Worm (Caenorhabditis elegans) whole organism, young adult: ENCODE data around the gene C26E6.12.
"Not testable (repeated sequence)": the region's sequence is repeated elsewhere in the genome, so short reads cannot be mapped to it uniquely, and the experiment has no call there.

Experiments used
- B0336.3 ChIP-seq: fragments of 200-800 bp; sonication (Bioruptor generic); IDR thresholded peaks from 2 replicates; pipeline ENCODE4 v1.3.6; 2022; ENCODE audit warnings: missing genetic modification characterization, missing compliant biosample characterization
- C06A6.2 ChIP-seq: fragments of 200-800 bp; sonication (Bioruptor generic); conservative IDR thresholded peaks from 2 replicates; pipeline ENCODE4 v1.3.6; 2022; ENCODE audit warnings: missing genetic modification characterization, missing compliant biosample characterization
- C17E4.6 ChIP-seq: fragments of 200-800 bp; sonication (Bioruptor generic); IDR thresholded peaks from 2 replicates; pipeline ENCODE4 v1.3.6; 2022; ENCODE audit warnings: missing genetic modification reagents, missing genetic modification characterization, missing compliant biosample characterization
- F33H1.4 ChIP-seq: fragments of 200-800 bp; sonication (Bioruptor generic); IDR thresholded peaks from 2 replicates; pipeline ENCODE4 v1.3.6; 2022; ENCODE audit warnings: missing genetic modification reagents, missing genetic modification characterization, missing compliant biosample characterization
- K11D2.4 ChIP-seq: fragments of 200-800 bp; sonication (Bioruptor generic); IDR thresholded peaks from 2 replicates; pipeline ENCODE4 v1.3.6; 2022; ENCODE audit warnings: missing genetic modification reagents, missing genetic modification characterization, missing compliant biosample characterization
- Y67H2A.10 ChIP-seq: fragments of 200-800 bp; sonication (Bioruptor generic); conservative IDR thresholded peaks from 2 replicates; pipeline ENCODE4 v1.3.6; 2022; ENCODE audit warnings: missing genetic modification reagents, missing genetic modification characterization, missing compliant biosample characterization
- Y95B8A.8 ChIP-seq: fragments of 200-800 bp; sonication (Bioruptor generic); IDR thresholded peaks from 2 replicates; pipeline ENCODE4 v1.3.6; 2022; ENCODE audit warnings: missing genetic modification reagents, missing genetic modification characterization, missing compliant biosample characterization
- ZK185.1 ChIP-seq: sonication (generic microtip); optimal IDR thresholded peaks from 2 replicates; lab custom pipeline; 2016; ENCODE audit warnings: mild to moderate bottlenecking, missing genetic modification characterization, missing compliant biosample characterization; ENCODE audit not compliant: poor library complexity, severe bottlenecking
- attf-3 ChIP-seq: fragments of 200-800 bp; sonication (Bioruptor generic); conservative IDR thresholded peaks from 2 replicates; pipeline ENCODE4 v1.3.6; 2022; ENCODE audit warnings: missing genetic modification reagents, missing genetic modification characterization, missing compliant biosample characterization
- attf-5 ChIP-seq: fragments of 200-800 bp; sonication (Bioruptor generic); optimal IDR thresholded peaks from 2 replicates; lab custom pipeline; 2018; ENCODE audit warnings: mild to moderate bottlenecking, missing genetic modification characterization, missing compliant biosample characterization
- cebp-1 ChIP-seq, 2 experiments: fragments of 200-800 bp in 1 of 2; sonication (Bioruptor generic) in 1 of 2; sonication (generic microtip) in 1 of 2; IDR thresholded peaks in 1 of 2; optimal IDR thresholded peaks in 1 of 2; 2 replicates each; pipeline versions ENCODE4 v1.3.6 to Lab custom; 2017 to 2022; ENCODE audit warnings: missing compliant biosample characterization in 2 of 2, missing genetic modification characterization in 2 of 2, mild to moderate bottlenecking in 1 of 2, missing genetic modification reagents in 1 of 2, moderate library complexity in 1 of 2
- cebp-2 ChIP-seq: fragments of 200-800 bp; sonication (Bioruptor generic); IDR thresholded peaks from 2 replicates; pipeline ENCODE4 v1.3.6; 2022; ENCODE audit warnings: missing genetic modification characterization, missing compliant biosample characterization
- ceh-100 ChIP-seq: fragments of 200-800 bp; sonication (Bioruptor generic); IDR thresholded peaks from 2 replicates; pipeline ENCODE4 v1.3.6; 2022; ENCODE audit warnings: missing genetic modification reagents, missing genetic modification characterization, missing compliant biosample characterization
- ceh-79 ChIP-seq: sonication (generic microtip); optimal IDR thresholded peaks from 2 replicates; lab custom pipeline; 2017; ENCODE audit warnings: mild to moderate bottlenecking, missing genetic modification characterization, missing compliant biosample characterization
- ceh-91 ChIP-seq: fragments of 200-800 bp; sonication (Bioruptor generic); IDR thresholded peaks from 2 replicates; pipeline ENCODE4 v1.3.6; 2022; ENCODE audit warnings: missing genetic modification reagents, missing genetic modification characterization, missing compliant biosample characterization
- chd-7 ChIP-seq: sonication (generic microtip); optimal IDR thresholded peaks from 2 replicates; lab custom pipeline; 2016; ENCODE audit warnings: mild to moderate bottlenecking, missing genetic modification characterization, moderate library complexity, missing compliant biosample characterization
- efl-1 ChIP-seq: fragments of 150-350 bp; optimal IDR thresholded peaks from 2 replicates; lab custom pipeline; 2014; ENCODE audit warnings: missing biosample characterization, missing genetic modification reagents, missing genetic modification characterization
- egl-18 ChIP-seq: fragments of 200-800 bp; sonication (Bioruptor generic); IDR thresholded peaks from 2 replicates; pipeline ENCODE4 v1.3.6; 2022; ENCODE audit warnings: missing genetic modification reagents, missing genetic modification characterization, missing compliant biosample characterization
- egrh-3 ChIP-seq: fragments of 200-800 bp; sonication (Bioruptor generic); IDR thresholded peaks from 2 replicates; pipeline ENCODE4 v1.3.6; 2022; ENCODE audit warnings: missing genetic modification reagents, missing genetic modification characterization, missing compliant biosample characterization
- ets-4 ChIP-seq: fragments of 200-800 bp; sonication (Bioruptor generic); optimal IDR thresholded peaks from 2 replicates; lab custom pipeline; 2018; ENCODE audit warnings: mild to moderate bottlenecking, missing genetic modification characterization, missing compliant biosample characterization
- hlh-26 ChIP-seq: fragments of 200-800 bp; sonication (Bioruptor generic); conservative IDR thresholded peaks from 2 replicates; pipeline ENCODE4 v1.3.6; 2022; ENCODE audit warnings: missing genetic modification reagents, missing genetic modification characterization, missing compliant biosample characterization
- hmg-1.2 ChIP-seq: fragments of 200-800 bp; sonication (Bioruptor generic); IDR thresholded peaks from 2 replicates; pipeline ENCODE4 v1.3.6; 2022; ENCODE audit warnings: missing genetic modification reagents, missing genetic modification characterization, missing compliant biosample characterization
- hmg-20 ChIP-seq: fragments of 200-800 bp; sonication (Bioruptor generic); IDR thresholded peaks from 2 replicates; pipeline ENCODE4 v1.3.6; 2022; ENCODE audit warnings: missing genetic modification reagents, missing genetic modification characterization, missing compliant biosample characterization
- lin-26 ChIP-seq: fragments of 200-800 bp; sonication (Bioruptor generic); IDR thresholded peaks from 2 replicates; pipeline ENCODE4 v1.3.6; 2022; ENCODE audit warnings: missing genetic modification reagents, missing genetic modification characterization, missing compliant biosample characterization
- lin-40 ChIP-seq: sonication (generic microtip); optimal IDR thresholded peaks from 2 replicates; lab custom pipeline; 2016; ENCODE audit warnings: missing genetic modification characterization, mild to moderate bottlenecking, missing compliant biosample characterization, missing genotype, missing genetic modification reagents
- lin-54 ChIP-seq: fragments of 200-800 bp; sonication (Bioruptor generic); optimal IDR thresholded peaks from 2 replicates; lab custom pipeline; 2018; ENCODE audit warnings: mild to moderate bottlenecking, missing genetic modification characterization, missing compliant biosample characterization
- lsy-27 ChIP-seq: sonication (generic microtip); optimal IDR thresholded peaks from 2 replicates; lab custom pipeline; 2017; ENCODE audit warnings: missing genetic modification characterization, mild to moderate bottlenecking, missing compliant biosample characterization, antibody characterized with exemption, missing genotype, borderline replicate concordance; ENCODE audit not compliant: insufficient read depth
- mcd-1 ChIP-seq: fragments of 200-800 bp; sonication (Bioruptor generic); IDR thresholded peaks from 2 replicates; pipeline ENCODE4 v1.3.6; 2022; ENCODE audit warnings: missing genetic modification reagents, missing genetic modification characterization, missing compliant biosample characterization
- nfyb-1 ChIP-seq: fragments of 200-800 bp; sonication (Bioruptor generic); IDR thresholded peaks from 2 replicates; pipeline ENCODE4 v1.3.6; 2022; ENCODE audit warnings: missing genetic modification reagents, missing genetic modification characterization, missing compliant biosample characterization
- nhr-120 ChIP-seq: fragments of 200-800 bp; sonication (Bioruptor generic); IDR thresholded peaks from 2 replicates; pipeline ENCODE4 v1.3.6; 2022; ENCODE audit warnings: missing genetic modification characterization, missing compliant biosample characterization
- pbrm-1 ChIP-seq: fragments of 200-800 bp; sonication (Bioruptor generic); IDR thresholded peaks from 2 replicates; pipeline ENCODE4 v1.3.6; 2022; ENCODE audit warnings: missing genetic modification reagents, missing genetic modification characterization, missing compliant biosample characterization
- rpc-1 ChIP-seq, 2 experiments: fragments of 150-350 bp in 1 of 2; sonication (generic microtip) in 1 of 2; optimal IDR thresholded peaks; 2 replicates each; lab custom pipeline; 2014 to 2018; ENCODE audit warnings: missing biosample characterization in 1 of 2, missing genetic modification characterization in 1 of 2, missing genetic modification reagents in 1 of 2, missing genotype in 1 of 2
- snpc-4 ChIP-seq, 5 experiments: fragments of 150-350 bp in 1 of 5; sonication (generic microtip) in 4 of 5; optimal IDR thresholded peaks; 2 replicates each; lab custom pipeline; 2014 to 2018; ENCODE audit warnings: missing genetic modification characterization in 5 of 5, missing biosample characterization in 3 of 5, antibody characterized with exemption in 2 of 5, mild to moderate bottlenecking in 2 of 5, missing compliant biosample characterization in 2 of 5, missing genotype in 2 of 5, moderate library complexity in 2 of 5, missing genetic modification reagents in 1 of 5
- unc-130 ChIP-seq: sonication (generic microtip); optimal IDR thresholded peaks from 2 replicates; lab custom pipeline; 2016; ENCODE audit warnings: missing genetic modification reagents, missing genetic modification characterization, missing compliant biosample characterization
- xnd-1 ChIP-seq: sonication (generic microtip); optimal IDR thresholded peaks from 2 replicates; lab custom pipeline; 2016; ENCODE audit warnings: missing genotype, missing genetic modification reagents, missing genetic modification characterization, missing compliant biosample characterization
- zfh-2 ChIP-seq: fragments of 200-800 bp; sonication (Bioruptor generic); conservative IDR thresholded peaks from 2 replicates; pipeline ENCODE4 v1.3.6; 2022; ENCODE audit warnings: missing genetic modification reagents, missing genetic modification characterization, missing compliant biosample characterization
- ztf-18 ChIP-seq: sonication (generic microtip); optimal IDR thresholded peaks from 2 replicates; lab custom pipeline; 2016; ENCODE audit warnings: missing genotype, mild to moderate bottlenecking, missing genetic modification characterization, missing compliant biosample characterization
- ztf-26 ChIP-seq: sonication (generic microtip); optimal IDR thresholded peaks from 2 replicates; lab custom pipeline; 2017; ENCODE audit warnings: missing genetic modification characterization, missing compliant biosample characterization
- ztf-3 ChIP-seq: fragments of 200-800 bp; sonication (Bioruptor generic); optimal IDR thresholded peaks from 2 replicates; lab custom pipeline; 2018; ENCODE audit warnings: mild to moderate bottlenecking, missing genetic modification characterization, missing compliant biosample characterization

C26E6.12 gene

ce11 chrIII:4930154-4930679, 1.8 kb downstream of the C26E6.12 start, which contains the start of gene set-2 (continued):
- peak; percentile 63 for TF ChIP-seq B0336.3 (GFP tag; lab: Robert Waterston, UW)
- TF ChIP-seq lsy-27 (tag; lab: Kevin White, UChicago) = no peak
- no peak for TF ChIP-seq ceh-79 (tag; lab: Kevin White, UChicago)
- TF ChIP-seq ZK185.1 = peak; percentile 93
- peak; percentile 76 for TF ChIP-seq nfyb-1
- TF ChIP-seq Y67H2A.10 = peak; percentile 45; the same call in 1 of the 2 replicates
- peak; percentile 95 for TF ChIP-seq unc-130 (GFP tag; lab: Kevin White, UChicago)
- no peak for TF ChIP-seq egl-18 (GFP tag; lab: Robert Waterston, UW)
- peak; percentile 58 for TF ChIP-seq xnd-1 (tag; lab: Kevin White, UChicago)
- no peak for TF ChIP-seq hlh-26 (GFP tag; lab: Robert Waterston, UW)
- peak; percentile 92 for TF ChIP-seq efl-1 (GFP tag; lab: Kevin White, UChicago)

ce11 chrIII:4924134-4924533, 7.9 kb downstream of the C26E6.12 start:
- TF ChIP-seq chd-7 = no peak
- TF ChIP-seq hmg-20 = no peak
- TF ChIP-seq ets-4 (GFP tag; lab: Kevin White, UChicago) = no peak
- TF ChIP-seq ztf-18 = no peak
- no peak for TF ChIP-seq ztf-3 (GFP tag; lab: Kevin White, UChicago)

DNA sequence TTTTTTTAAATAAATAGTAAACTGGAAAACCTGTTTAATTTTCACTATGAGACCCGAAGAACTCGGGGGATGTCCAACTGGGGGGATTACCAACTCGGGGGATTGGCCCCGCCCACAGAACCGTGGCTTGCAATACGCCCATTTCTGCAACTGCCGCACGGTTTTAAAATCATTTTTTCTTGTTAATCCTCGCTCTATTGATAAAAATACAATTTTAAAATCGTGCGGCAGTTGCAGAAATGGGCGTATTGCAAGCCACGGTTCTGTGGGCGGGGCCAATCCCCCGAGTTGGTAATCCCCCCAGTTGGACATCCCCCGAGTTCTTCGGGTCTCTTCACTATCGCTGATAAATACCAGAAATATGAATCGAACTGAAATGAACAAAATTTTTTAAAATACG, 10.0 kb downstream of the C26E6.12 start, which contains the start of gene mmab-1:
Gene mmab-1 (minus strand): TSS at position 95 of the 400 bp plus-strand sequence.
- TF ChIP-seq zfh-2 (GFP tag; lab: Robert Waterston, UW) (0 out of 2 replicates have a peak, but pooled peaks have one; percentile 34), hmg-1.2 (GFP tag; lab: Robert Waterston, UW) (peak; percentile 13; the same call in 1 of the 2 replicates), attf-3 (GFP tag; lab: Robert Waterston, UW) (peak; percentile 18; the same call in 1 of the 2 replicates), Y67H2A.10 (peak; percentile 42; the same call in 1 of the 2 replicates), cebp-2 (GFP tag; lab: Robert Waterston, UW) (0 out of 2 replicates have a peak, but pooled peaks have one; percentile 10), cebp-1 (tag; optimal IDR thresholded peaks at IDR 0.05; lab: Kevin White, UChicago) (peak; percentile 36), attf-5 (GFP tag; lab: Kevin White, UChicago) (peak; percentile 34), nfyb-1 (peak; percentile 55), nhr-120 (0 out of 2 replicates have a peak, but pooled peaks have one; percentile 76), ceh-100 (GFP tag; lab: Robert Waterston, UW) (peak; percentile 90), egrh-3 (GFP tag; lab: Robert Waterston, UW) (peak; percentile 34), snpc-4 (tag; optimal IDR thresholded peaks at IDR 0.05; lab: Kevin White, UChicago) (peak in 2 of 4 experiments; percentile 5 to 25), lin-54 (peak; percentile 11), mcd-1 (peak; percentile 89), ztf-26 (tag; lab: Kevin White, UChicago) (peak; percentile 8), C17E4.6 (GFP tag; lab: Robert Waterston, UW) (peak; percentile 21; the same call in 1 of the 2 replicates), C06A6.2 (peak; percentile 84), lin-26 (GFP tag; lab: Robert Waterston, UW) (peak; percentile 18; the same call in 1 of the 2 replicates), rpc-1 (optimal IDR thresholded peaks at IDR 0.05; lab: Kevin White, UChicago) (peak; percentile 15), K11D2.4 (GFP tag; lab: Robert Waterston, UW) (peak; percentile 73), lin-40 (tag; lab: Kevin White, UChicago) (peak; percentile 27), ztf-18 (peak; percentile 6), pbrm-1 (peak; percentile 55; the same call in 1 of the 2 replicates), ceh-91 (0 out of 2 replicates have a peak, but pooled peaks have one; percentile 11), F33H1.4 (GFP tag; lab: Robert Waterston, UW) (peak; percentile 44), Y95B8A.8 (GFP tag; lab: Robert Waterston, UW) (0 out of 2 replicates have a peak, but pooled peaks have one; percentile 12)
- TF ChIP-seq cebp-1 (GFP tag; IDR thresholded peaks at IDR 0.05; lab: Robert Waterston, UW); snpc-4 (GFP tag; optimal IDR thresholded peaks at IDR 0.05; lab: Kevin White, UChicago); rpc-1 (tag; optimal IDR thresholded peaks at IDR 0.05; lab: Kevin White, UChicago): not testable (repeated sequence)
